Worm (Caenorhabditis elegans) whole organism, L4/young adult: ENCODE data around the gene his-74.

Experiments used
- W03F9.2 ChIP-seq: fragments of 150-350 bp; optimal IDR thresholded peaks from 2 replicates; lab custom pipeline; 2014; ENCODE audit warnings: missing biosample characterization, missing genetic modification characterization
- dao-5 ChIP-seq: sonication (generic microtip); optimal IDR thresholded peaks from 2 replicates; lab custom pipeline; 2016; ENCODE audit warnings: missing genotype, missing genetic modification characterization, moderate library complexity, missing compliant biosample characterization

DNA sequence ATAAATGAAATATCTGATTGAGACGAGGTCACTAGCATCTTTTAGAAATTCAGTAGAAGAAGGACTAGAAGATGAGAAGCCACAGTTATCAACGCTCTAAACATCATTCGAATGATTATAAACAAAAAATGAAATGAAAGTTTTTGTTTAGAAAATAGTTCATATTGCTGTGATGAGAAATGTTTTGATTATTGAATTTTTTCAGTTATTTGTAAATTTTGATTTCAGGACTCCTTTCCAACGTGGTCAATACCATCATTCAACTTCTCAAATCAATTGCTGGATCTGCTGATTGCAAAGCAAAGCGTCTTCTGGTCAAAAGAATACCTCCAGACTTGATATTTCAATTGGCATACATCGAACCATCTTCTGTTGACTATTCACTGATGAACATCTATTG is 2.0 kb downstream of the his-74 start, which contains the start of gene W05B10.6:
- TF ChIP-seq dao-5 (tag; lab: Kevin White, UChicago) (no peak), W03F9.2 (tag; lab: Kevin White, UChicago) (no peak)
